Worm (Caenorhabditis elegans) whole organism, L4/young adult: ENCODE results near the gene har-1.

ENCODE experiments used
- W03F9.2 ChIP-seq: fragments of 150-350 bp; optimal IDR thresholded peaks from 2 replicates; lab custom pipeline; 2014; ENCODE audit warnings: missing biosample characterization, missing genetic modification characterization
- dao-5 ChIP-seq: sonication (generic microtip); optimal IDR thresholded peaks from 2 replicates; lab custom pipeline; 2016; ENCODE audit warnings: missing genotype, missing genetic modification characterization, moderate library complexity, missing compliant biosample characterization
- him-1 ChIP-seq: sonication (generic microtip); optimal IDR thresholded peaks from 2 replicates; lab custom pipeline; 2016; ENCODE audit warnings: missing genotype, missing genetic modification reagents, missing genetic modification characterization, missing compliant biosample characterization

Gene har-1

DNA sequence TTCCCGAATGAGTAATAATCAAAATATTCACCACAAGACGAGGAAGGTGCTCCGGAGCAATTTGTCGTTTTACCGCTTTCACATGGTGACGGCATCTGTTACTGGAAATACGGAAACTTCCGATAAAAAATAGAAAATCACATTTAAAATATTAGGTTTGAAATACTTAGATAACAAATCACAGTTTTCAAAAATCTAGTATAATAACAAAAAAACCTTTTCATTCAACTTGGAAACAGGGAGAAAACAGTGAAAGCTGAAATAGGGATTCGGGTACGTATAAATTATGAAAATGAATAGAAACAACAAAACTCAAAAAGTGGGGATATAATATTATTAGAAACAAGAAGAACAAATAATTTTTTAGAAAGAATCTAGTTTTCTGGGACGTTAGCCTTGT, 29.5 kb downstream of the har-1 start, which contains the start of gene C16C10.1:
TSS of gene C16C10.1 (minus strand) at position 101 of the 400 bp plus-strand sequence.
- TF ChIP-seq him-1 (tag; lab: Kevin White, UChicago): no peak
- TF ChIP-seq dao-5 (tag; lab: Kevin White, UChicago): no peak
- no peak for TF ChIP-seq W03F9.2 (tag; lab: Kevin White, UChicago)

DNA sequence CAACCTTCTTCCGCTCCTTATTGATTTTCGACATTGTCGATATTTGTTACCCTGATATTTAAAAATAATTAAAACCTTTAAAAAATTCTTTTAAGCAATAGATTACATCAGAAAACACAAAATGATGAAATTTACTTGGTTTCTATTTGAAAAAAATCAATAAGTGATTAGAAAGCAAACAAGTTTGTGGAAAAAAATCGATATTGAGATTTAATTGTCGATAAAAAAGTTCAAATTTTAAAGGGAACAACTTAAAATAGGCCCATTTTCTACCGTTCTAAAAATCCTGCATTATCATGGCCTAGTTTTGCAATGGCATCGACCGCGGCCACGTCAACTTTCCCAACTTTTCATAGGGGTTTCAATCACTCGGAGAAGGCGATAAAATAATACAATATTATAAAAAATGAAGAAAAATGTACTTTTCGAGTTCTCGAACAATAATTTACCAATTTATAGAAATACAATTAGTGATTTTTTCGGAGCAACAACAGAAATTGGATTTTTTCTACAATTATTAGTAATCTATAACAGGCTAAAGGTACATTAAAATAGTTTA, 35.0 kb downstream of the har-1 start, which contains the start of gene lars-1:
TSS of gene lars-1 (minus strand) at position 51 of the 559 bp plus-strand sequence.
- TF ChIP-seq W03F9.2 (tag; lab: Kevin White, UChicago): no peak
- TF ChIP-seq dao-5 (tag; lab: Kevin White, UChicago): no peak
- no peak for TF ChIP-seq him-1 (tag; lab: Kevin White, UChicago)

DNA sequence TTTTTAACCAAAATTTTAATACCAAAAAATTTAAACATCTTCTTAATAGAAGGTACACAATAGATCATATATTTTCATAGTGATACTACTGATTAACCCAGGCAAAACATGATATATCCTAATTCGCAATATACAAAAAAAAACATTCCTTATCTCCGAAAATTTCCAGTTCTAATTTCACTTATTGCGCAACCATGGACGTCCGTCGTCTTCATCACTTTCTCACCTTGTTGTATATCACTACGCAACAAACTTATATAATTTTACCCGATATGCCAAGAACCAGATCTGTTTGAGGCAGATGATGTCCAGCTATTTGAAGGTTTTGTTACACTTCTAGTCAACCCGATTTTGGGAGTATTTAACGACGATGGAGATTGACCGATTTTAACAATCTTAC, 36.0 kb downstream of the har-1 start, which contains the start of gene R74.2:
TSS of gene R74.2 (plus strand) at position 316 of the 400 bp plus-strand sequence.
- TF ChIP-seq dao-5 (tag; lab: Kevin White, UChicago) (no peak), him-1 (tag; lab: Kevin White, UChicago) (no peak), W03F9.2 (tag; lab: Kevin White, UChicago) (no peak)

DNA sequence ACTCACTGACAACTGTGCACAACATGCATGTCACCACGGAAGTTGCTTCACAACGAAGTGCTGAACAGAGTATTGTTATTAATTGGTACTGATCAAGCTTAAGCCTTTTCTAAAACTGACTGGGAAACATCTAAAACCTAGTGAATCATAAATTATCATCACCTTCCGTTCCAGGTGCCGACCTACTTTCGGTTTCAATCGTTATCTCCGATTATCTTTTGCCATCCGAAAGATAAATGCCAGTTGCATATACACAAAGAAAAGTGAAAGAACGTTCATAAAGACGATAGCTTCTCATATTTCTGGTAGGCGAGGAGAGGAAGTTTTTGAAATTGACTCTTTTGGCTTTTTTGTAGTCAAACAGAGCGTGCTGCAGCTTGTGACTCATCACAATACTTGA, 37.7 kb downstream of the har-1 start:
- TF ChIP-seq him-1 (tag; lab: Kevin White, UChicago): no peak
- TF ChIP-seq dao-5 (tag; lab: Kevin White, UChicago): no peak
- TF ChIP-seq W03F9.2 (tag; lab: Kevin White, UChicago): no peak

DNA sequence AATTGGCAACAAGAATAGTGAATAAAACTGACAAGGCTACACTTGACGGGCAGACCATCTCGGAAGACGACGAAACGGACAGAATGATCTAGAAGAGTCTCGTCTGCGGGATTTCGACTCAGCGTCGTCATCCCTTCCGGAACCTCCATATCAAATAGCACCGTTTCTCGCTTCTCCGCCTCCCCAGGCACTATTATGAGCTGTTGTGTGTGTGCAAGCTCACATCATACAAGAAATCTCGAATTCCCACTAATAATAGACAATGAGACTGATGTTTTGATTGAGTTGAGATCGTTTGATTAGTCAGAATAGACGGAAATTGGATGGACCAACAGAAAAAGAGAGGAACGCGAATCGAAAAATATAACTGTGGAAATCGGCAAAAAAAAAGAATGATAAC, 38.4 kb downstream of the har-1 start, which contains the start of gene spp-28:
TSS of gene spp-28 (minus strand) at position 101 of the 400 bp plus-strand sequence.
- TF ChIP-seq him-1 (tag; lab: Kevin White, UChicago) (no peak), dao-5 (tag; lab: Kevin White, UChicago) (no peak), W03F9.2 (tag; lab: Kevin White, UChicago) (no peak)

DNA sequence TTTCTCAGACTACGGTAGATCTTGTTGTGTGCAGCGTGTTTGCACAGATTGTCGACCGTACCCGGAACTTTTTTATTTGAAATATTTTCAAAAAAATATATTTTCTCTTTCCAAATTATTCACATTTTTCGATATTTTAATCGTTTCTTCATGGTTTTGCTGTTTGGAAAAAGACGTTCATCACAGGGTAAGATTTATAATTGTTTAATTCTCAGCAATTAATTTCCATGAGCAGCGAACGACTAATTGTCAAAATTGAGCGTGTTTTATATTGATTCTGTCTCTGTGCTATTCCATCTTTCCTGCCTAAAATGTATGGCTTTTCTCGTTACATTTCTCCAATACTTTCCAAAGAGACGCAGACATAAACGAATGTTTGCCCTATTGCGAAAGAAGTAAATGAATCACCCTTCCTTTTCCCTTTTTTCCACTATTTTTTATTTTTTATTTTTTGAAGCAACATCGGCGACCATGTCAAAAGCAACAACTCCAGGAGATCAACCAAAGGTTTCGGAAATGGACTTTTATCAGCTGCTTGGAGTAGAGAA, 39.3 kb downstream of the har-1 start, which contains the start of gene dnj-16:
TSS of gene dnj-16 (plus strand) at position 51 of the 548 bp plus-strand sequence.
- TF ChIP-seq W03F9.2 (tag; lab: Kevin White, UChicago) (peak; percentile 30), dao-5 (tag; lab: Kevin White, UChicago) (no peak)

DNA sequence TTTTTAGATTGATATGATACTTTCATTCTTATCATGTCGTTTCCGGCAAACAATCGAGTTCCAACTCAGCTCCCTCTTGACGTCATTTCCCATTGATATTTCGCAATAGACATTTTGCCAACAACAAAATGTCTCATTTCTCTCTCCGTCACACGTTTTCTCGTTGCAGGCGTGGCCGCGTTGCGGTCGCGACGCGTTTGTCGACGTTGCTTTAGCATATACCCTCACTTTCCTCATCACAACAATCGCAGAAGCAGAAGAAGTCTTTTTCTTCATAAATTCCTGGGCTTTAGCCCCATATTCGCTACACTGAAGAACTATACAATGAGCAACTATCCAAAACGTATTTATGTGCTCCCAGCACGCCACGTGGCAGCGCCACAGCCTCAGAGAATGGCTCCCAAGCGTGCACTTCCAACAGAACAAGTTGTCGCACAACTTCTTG, 41.8 kb downstream of the har-1 start, which contains the start of gene xbp-1:
TSS of gene xbp-1 (plus strand) at position 151 of the 445 bp plus-strand sequence.
- TF ChIP-seq W03F9.2 (tag; lab: Kevin White, UChicago) (peak; percentile 84), dao-5 (tag; lab: Kevin White, UChicago) (no peak), him-1 (tag; lab: Kevin White, UChicago) (peak; percentile 63)

DNA sequence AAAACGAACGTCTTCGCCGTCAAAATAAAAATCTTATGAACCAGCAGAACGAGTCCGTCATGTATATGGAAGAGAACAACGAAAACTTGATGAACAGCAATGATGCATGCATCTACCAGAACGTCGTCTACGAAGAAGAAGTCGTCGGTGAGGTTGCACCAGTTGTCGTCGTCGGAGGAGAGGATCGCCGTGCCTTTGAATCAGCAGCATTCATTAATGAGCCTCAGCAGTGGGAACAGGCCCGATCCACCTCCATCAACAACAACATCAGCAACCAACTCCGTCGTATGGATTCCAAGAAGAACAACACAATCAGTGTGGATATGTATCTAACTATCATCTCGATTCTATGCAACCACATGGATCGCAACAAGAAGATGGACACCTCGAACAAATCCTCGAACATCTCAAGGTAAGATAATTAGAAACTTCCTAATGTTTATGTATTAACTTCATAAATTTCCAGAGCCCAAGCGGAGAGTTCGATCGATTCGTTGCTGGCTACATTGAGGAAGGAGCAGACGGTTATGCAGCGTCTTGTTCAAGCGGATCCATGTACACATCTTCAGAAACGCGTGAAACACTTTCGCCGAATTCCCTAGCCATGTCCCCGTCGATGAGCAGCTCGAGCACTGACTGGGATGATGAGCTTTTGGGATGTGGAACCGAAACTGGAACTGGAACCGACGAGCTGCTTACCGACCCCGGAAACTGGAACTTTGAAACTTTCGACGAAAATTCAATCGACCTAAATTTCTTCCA, 42.7 kb downstream of the har-1 start:
- TF ChIP-seq dao-5 (tag; lab: Kevin White, UChicago): no peak
- TF ChIP-seq him-1 (tag; lab: Kevin White, UChicago): no peak
- TF ChIP-seq W03F9.2 (tag; lab: Kevin White, UChicago): no peak

DNA sequence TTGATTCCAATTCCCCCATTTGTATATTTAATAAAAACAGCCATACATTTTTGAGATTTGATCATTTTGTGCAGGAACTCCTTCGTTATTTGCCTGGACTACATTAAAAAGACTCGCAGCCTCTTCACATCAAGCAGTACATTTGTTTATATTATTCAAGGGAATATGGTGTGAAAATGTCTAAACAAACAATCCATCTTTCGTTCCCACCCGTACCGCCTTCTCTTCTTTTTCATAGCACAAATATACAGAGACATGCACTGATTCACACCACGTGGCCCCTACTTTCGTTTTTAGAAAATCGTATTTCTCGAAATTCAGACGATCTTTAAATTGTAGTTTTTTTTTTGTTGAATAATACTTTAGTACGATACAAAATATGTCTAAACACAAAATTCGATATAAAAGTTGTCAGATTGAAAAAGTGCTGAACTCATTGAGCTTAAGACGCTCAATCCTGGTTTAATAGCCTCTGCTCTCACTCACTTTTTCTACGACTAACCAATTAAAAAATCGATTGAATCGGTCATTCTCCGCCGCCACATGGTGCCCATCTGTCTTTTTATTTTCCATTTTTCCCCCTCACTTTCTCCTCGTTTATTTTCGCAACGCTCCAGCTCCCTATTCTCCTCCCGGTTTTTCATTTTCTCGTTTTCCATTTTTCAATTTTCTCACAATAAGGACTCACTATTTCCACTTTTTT, 43.6 kb downstream of the har-1 start:
- TF ChIP-seq dao-5 (tag; lab: Kevin White, UChicago): peak; percentile 58
- peak; percentile 2 for TF ChIP-seq W03F9.2 (tag; lab: Kevin White, UChicago)
- peak; percentile 51 for TF ChIP-seq him-1 (tag; lab: Kevin White, UChicago)

DNA sequence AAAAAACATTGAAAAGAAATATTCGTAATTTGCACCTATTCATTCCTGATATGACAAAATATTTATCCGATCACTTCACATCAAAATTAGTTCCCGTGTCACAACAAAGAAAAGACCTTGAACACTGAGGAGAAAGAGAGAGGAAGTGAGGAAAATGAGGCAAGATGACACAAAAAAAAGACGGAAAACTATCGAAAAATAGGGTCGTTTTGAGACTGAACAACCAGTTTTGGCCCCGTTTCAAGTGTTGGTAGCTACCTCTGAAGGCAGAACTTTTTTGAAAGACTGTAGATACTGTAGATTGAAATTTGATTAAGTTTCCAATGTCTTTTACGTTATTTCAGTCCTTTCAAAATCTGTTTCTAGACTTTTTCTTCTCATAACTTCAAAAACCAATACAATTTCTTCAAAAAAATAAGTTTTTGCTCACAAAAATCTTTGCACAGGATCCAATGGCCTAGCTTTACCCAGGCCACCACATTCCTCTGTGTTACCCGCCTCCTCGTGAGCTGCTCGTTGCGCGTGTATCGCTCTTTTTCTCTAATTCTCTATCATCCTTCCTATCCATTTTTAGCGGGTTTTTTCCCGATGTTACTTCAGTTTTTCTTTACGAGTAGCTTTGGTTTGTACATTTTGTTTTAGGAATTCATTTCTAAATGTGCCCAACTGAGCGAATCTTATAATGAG, 44.6 kb downstream of the har-1 start:
- TF ChIP-seq dao-5 (tag; lab: Kevin White, UChicago) (no peak), W03F9.2 (tag; lab: Kevin White, UChicago) (peak; percentile 7)

DNA sequence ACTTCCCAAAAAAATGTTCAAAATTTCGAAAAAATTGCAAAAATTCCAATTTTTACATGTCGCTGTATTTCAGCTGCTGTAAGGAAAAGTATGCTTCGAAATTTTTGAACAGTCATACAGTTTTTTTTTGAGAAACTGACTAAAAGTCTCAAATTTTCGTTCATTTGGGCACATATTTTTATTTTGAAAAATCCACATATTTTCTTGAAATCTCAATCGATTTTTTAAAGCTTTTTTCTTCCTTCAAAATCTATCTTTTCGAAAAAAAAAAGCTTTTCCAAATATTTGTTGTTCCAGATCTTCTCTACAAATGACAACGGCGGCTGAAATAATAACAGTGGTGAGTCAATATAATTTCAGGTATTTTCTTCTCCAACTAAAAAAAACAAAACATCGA, 45.1 kb downstream of the har-1 start, which contains the start of gene asd-1:
TSS of gene asd-1 (plus strand) at position 298 of the 397 bp plus-strand sequence.
- TF ChIP-seq dao-5 (tag; lab: Kevin White, UChicago) (no peak), him-1 (tag; lab: Kevin White, UChicago) (no peak), W03F9.2 (tag; lab: Kevin White, UChicago) (no peak)
